Fruit fly (Drosophila melanogaster) S2 (cell line): ENCODE measurements around the gene CG5004.

Experiments
- CG8478 ChIP-seq: fragments of >200 bp; optimal IDR thresholded peaks from 2 replicates; lab custom pipeline; 2018
- CTCF ChIP-seq, 2 experiments: fragments of >200 bp; optimal IDR thresholded peaks; 2 replicates each; lab custom pipeline; 2018

The CG5004 gene

DNA sequence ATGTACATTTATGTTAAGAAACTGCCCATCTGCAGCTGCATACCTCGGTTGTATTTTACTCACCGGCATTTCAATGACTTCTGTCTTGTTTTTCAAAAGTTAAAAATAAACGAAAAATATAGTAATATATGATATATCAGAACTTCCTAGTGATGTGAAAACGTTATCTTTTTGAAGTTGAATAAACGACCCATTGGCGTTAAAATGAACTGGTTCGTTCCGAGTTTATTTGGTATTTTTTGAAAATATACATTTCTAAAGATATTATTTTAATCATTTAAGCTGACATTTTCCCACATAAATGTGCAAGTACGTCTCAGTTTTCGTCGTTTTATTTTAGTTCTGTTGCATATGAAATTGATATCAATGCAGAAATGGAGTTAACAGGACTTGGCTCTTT lies 1.7 kb upstream of the CG5004 start, which contains the start of gene Arpc3B:
Arpc3B (minus strand) TSS at position 146 of the 400 bp plus-strand sequence.
- TF ChIP-seq CG8478: no peak
- TF ChIP-seq CTCF (optimal IDR thresholded peaks at IDR 0.05; lab: Kevin White, UChicago): no peak

DNA sequence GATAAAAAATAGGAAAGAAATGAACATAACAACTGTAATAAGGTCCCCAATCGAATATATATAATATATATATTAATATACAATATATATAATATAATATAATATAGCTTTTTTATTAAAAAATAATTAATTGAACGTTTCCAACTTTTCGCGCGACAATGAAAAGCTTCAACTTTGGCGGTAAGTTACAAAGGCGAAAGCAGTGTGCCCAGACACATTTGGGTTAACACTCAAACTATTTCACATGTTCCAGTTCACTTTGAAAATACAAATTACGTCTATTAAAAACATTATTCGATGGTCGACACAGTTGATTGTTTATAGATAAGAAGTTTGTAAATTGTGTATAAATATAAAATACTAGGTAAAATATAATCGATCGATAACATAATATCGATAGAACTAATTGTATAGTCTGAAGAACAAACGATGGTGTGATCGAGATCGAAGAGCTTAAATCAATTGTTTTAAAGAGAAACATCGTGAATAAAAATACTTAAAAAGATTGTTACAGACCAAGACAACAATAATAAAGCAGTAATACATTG lies 1.2 kb upstream of the CG5004 start:
- TF ChIP-seq CTCF (optimal IDR thresholded peaks at IDR 0.05; lab: Kevin White, UChicago): no peak
- TF ChIP-seq CG8478: no peak

DNA sequence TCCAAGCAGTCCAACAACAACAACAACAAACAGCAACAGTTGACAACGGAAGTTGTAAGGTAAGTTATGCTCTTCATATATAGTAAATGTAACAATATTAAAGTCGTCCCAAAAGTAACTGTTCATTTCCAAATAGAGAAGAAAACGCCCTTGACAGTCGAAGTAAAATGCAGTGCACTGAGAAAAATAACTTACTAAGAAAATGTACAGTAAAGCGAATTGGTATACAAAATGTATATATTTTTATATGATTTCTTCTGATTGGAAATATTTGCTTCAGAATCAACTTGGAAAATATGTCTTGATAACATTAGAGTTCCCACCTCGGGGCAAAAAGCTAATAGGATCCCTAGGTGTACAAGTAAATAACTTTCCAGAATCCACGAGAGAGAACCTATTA lies 618 bp downstream of the CG5004 start:
- TF ChIP-seq CG8478: no peak
- TF ChIP-seq CTCF (optimal IDR thresholded peaks at IDR 0.05; lab: Kevin White, UChicago): no peak

DNA sequence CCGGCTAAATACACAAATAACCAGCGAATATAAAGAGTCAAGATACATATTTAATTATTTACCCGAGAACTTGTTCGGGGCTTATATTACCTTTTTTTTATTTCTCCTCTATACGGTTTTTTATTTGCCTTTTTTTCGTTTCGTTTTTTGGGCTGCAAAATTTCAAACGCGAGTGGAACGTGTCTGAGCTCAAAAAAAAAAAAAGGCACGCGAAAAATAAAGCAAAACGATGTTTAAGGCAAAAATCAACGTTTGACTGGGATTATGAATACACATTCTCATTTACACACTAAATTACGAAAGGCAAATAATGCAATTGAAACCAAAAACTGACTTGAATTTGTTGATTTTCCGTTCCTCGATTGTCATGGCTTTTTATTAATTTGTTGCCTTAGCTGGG lies 2.3 kb downstream of the CG5004 start:
- TF ChIP-seq CTCF (optimal IDR thresholded peaks at IDR 0.05; lab: Kevin White, UChicago) (no peak), CG8478 (no peak)

DNA sequence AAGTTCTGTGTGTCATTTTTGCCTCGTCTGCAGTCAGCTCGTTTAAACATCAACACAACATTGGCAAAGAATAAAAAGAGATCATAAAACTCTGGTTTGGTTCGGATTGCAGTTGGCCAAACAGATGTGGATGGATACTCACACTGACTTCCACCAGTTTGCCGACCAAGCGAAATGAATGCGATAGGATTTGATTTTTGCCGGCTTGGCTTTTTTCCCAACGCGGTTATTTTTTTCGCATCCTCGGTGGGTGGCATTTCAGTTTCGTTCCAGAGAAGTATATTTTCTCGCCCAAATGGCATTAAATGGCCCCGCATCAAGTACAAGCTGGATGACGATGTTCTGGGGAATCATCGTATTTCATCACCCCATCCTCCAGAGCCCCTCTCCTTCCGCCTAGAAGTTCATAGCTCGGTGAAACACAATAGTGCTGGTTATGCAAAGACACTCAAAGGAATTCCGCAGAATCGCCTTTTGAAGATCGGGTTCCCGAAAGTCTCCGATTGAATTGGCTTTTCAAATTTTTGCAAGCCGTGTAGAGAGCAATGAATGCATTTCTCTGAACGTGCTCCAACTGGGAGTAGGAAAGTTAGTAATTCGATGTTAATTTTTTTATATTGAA lies 3.3 kb downstream of the CG5004 start:
- no peak for TF ChIP-seq CG8478
- TF ChIP-seq CTCF (optimal IDR thresholded peaks at IDR 0.05; lab: Kevin White, UChicago): no peak

DNA sequence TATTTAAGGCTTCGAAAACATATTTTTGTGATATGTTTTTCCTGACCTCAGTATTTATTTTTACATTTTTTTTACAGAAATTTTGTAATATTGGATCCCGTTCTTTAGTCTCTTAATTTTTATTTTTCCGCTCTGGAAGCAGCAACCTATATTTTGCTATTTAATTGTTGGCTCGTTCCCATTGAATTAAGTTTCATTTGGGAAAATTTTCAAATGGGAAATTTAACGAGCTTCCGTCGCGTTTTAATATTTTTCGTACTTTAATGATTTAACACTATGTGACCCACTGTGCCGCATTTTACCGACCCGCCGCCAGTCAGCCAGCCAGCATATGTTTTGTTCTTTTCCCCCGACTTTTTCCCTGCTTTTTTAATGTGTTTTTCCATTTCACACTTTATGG lies 3.9 kb downstream of the CG5004 start:
- TF ChIP-seq CG8478: no peak
- TF ChIP-seq CTCF (optimal IDR thresholded peaks at IDR 0.05; lab: Kevin White, UChicago): no peak

DNA sequence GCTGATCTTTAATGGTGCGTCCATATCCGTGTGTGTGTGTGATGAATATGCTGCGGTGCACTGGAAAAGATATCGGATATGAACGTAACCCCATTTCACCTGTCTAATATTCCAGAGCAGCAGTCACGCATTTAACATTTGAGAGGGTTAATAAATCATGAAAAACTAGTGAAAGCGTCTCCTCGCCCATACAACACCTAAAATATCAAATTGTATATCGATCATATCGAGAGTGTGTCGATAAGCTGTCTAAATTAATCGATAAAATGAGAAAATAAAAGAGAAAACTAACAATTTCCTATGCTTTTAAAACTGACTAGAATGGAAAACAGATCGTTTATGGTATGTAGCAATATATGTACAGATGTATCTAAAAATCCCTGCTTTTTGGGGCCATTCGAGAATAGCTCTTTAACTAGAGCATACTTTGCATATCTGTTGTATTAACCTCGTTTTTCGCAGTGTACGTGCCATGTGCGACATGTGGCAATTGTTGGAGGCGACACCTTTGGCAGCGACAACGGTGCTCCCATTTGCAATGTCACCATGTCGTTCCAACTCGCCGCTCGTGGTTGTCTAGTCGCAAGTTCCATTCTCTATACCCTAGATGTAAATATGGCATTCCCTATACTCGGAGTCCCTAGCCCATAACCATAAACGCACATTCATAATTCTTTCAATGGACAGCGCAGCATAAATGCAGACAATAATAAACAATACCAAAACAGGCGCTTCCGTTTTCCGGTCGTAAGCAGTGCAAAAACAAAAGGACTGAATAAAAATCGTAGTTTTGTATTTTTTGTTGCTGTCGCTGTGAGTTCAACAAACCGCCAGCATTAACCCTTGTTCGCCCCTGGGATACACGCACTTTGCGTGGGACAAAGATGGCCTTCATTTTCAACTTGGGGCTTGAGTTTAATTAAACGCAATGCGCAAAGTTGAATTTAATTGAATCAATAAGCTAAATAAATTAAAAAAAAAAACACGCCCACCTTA lies 4.9 kb downstream of the CG5004 start:
- no peak for TF ChIP-seq CG8478
- no peak for TF ChIP-seq CTCF (optimal IDR thresholded peaks at IDR 0.05; lab: Kevin White, UChicago)

DNA sequence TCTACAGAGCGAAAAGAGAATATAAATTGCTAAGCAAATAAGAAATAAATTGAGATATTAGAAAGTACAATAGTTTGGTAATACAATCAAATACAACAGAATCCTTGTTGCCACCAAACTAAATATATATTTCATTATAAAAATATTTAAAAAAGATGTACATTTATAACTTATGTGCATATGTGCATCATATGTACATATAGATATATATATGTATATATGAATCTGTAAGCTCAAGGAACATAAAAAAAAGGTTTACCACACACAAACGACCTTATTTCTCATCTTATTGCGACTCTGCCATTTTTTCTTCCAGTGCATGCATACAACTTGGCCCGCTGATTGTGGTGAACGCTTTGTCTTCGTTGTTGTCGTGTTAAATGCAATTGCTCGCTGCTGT lies 5.9 kb downstream of the CG5004 start:
- TF ChIP-seq CTCF (optimal IDR thresholded peaks at IDR 0.05; lab: Kevin White, UChicago): no peak
- TF ChIP-seq CG8478: no peak

DNA sequence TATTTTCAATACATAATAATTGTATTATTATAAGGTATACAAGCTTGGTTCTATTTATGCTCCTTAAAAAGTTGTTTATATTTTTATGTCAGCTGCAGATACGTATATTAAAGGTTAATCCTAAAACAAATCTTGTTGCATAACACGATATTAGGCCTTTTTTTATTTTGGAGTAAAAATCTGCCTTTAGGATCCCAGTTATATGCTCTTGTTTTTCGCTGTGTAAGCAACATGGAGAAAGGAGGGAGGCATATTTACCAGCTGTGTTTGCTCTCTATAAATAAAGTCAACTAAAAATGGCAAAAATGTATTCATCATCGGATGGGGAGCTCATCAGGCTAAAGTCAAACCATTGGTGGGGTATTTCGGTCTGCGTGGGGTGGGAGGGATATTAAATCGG lies 14.2 kb downstream of the CG5004 start:
- TF ChIP-seq CTCF (optimal IDR thresholded peaks at IDR 0.05; lab: Kevin White, UChicago) (no peak), CG8478 (no peak)

DNA sequence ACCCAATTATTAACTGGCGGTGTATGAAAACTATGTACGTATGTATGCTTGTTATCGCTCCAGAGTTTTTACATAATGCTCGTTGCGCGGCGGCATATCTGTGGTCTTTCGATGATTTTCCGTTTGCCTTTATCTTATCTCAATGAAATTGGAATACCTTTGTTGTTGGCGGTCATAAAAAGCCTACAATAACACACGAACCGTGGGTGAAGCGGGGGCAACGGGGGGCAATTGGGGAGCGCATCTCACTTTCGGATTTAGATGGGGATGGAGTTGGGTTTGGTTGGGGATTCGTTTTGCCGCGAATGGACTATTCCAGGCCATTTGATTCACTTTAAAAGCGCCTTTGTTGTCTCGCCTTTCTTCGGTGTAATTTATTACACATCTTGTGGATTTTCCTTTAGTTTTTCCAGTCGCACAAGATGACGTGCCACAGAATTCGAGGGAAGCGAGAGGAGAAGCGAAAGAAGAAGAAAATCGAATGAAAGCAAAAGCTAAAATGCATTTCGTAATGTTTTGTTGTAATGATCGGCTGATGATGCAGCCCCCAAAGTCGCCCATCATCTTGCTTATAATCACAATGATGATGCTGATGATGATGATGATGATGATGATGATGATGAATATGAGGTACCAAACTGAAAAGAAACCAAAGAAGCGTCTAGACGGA lies 15.2 kb downstream of the CG5004 start:
- TF ChIP-seq CG8478: no peak
- TF ChIP-seq CTCF (optimal IDR thresholded peaks at IDR 0.05; lab: Kevin White, UChicago): no peak

DNA sequence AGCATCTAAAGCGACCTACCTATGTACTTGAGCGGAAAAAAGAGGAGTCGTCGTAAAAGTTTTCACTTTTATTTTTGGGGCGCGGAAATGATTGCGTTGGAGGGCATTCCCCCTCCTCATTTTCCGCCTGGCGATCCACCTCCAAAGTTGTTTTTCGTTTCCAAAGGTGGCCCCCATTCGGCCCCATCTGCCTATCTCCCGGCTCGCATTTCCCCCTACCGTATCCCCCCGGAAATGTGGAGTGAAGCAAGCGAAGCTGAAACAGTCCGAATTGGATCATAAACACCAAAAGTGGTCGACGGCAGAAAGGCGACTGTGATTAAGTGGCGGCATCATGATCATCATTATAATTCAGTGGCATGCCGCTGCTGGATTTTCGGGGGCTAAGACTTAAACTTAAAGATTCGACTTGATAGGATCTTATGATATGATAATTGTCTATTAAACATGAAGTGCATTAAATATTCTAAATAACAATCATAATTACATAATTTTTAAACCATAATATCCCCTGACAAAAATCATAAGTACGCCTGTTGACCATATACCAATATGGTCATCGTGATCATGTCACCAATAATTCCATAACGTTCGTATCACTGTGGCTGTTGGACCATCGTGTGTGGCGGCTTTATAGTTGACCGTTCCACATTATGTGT lies 16.3 kb downstream of the CG5004 start:
- TF ChIP-seq CTCF (optimal IDR thresholded peaks at IDR 0.05; lab: Kevin White, UChicago) (no peak), CG8478 (no peak)

DNA sequence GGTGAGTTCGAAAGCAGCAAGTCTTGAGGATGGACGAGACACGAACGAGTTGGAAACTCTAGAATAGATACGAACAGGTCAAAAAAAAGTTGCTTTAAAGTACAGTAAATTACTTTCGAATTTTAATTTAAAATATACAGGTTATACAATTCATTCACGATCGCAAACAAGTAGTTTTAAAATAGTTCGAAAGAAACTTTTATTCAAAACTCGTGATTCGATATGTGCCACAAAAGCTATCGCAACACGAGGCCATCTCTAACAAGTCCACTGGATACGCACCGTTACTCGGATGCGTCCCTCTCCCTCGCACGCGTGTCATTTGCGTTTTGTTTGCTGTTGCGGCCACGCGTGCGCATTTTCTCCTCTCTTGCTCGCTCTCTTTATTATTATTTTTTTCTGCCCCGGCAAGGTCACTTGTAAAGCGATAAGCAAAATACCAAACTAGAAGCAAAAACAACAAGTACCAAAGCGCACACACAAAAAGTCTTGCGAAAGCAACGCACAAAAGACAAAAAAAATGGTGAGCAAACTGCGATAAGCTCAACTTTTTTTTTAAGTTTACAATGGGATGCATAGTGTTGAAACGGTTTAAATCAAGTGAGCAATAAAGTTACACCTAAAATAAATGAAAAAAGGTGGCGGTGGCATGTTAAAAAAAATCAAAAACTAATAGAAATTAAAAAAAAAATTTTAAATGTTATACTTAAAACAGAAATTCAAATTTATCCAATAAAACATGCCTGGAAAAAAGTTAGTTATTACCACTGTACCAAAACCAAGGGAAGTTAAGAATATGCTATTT lies 17.8 kb downstream of the CG5004 start:
- TF ChIP-seq CG8478: no peak
- TF ChIP-seq CTCF (optimal IDR thresholded peaks at IDR 0.05; lab: Kevin White, UChicago): no peak

DNA sequence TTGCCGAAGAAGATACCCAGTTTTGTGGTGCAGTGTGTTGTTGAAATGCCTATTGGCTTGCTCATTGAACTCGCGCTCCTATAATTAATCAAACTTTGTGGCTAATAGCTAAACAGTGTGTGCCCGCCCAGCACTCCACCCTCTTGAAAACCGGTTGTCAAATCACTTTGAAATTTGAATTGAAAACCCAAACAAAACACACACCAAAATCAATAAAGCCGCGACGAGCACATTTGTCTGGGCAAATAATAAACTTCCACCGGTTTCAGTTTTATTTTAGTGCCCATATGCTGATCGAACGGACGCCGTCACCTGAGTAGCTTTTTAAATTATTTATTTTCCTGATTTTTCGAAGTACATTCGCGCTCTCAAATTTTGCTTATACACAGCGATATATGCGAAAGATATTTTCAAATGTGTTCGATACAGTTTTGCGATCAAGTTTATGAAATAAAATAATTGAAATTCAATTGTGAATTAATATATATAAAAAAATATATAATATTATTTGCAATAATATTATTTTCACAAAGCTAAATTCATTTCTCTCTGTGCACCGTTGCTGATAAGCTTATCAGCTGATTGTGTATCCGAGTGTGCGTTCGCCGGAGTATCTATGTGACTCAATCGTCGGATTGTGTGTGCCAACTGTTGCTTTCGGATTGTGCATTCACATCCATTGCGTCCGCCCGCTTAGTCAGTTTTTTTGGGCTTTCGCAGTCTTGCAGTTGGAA lies 22.5 kb downstream of the CG5004 start:
- TF ChIP-seq CG8478 (no peak), CTCF (optimal IDR thresholded peaks at IDR 0.05; lab: Kevin White, UChicago) (no peak)
